Worm (Caenorhabditis elegans) whole organism, L4 larva: Measurements from ENCODE around the gene srw-136.
A peak's percentile ranks its signal among the peaks of the same experiment; 100 is the strongest.
"Not testable (repeated sequence)": the region's sequence is repeated elsewhere in the genome, so short reads cannot be mapped to it uniquely, and the experiment has no call there.

Source experiments
- F26F4.8 ChIP-seq: fragments of 200-800 bp; sonication (Bioruptor generic); conservative IDR thresholded peaks from 2 replicates; pipeline ENCODE4 v1.3.6; 2022; ENCODE audit warnings: missing genetic modification characterization, missing compliant biosample characterization
- F49E8.2 ChIP-seq: sonication (generic microtip); optimal IDR thresholded peaks from 2 replicates; lab custom pipeline; 2016; ENCODE audit warnings: missing compliant biosample characterization, mild to moderate bottlenecking, missing genetic modification characterization, borderline replicate concordance
- R02D3.7 ChIP-seq: fragments of 150-350 bp; sonication (generic microtip); optimal IDR thresholded peaks from 3 replicates; lab custom pipeline; 2014; ENCODE audit warnings: missing biosample characterization, missing genetic modification characterization
- Y48G9A.11 ChIP-seq: fragments of 200-800 bp; sonication (Bioruptor generic); IDR thresholded peaks from 2 replicates; pipeline ENCODE4 v1.3.6; 2022; ENCODE audit warnings: missing genetic modification reagents, missing genetic modification characterization, missing compliant biosample characterization
- Y5F2A.4 ChIP-seq: fragments of 200-800 bp; sonication (Bioruptor generic); optimal IDR thresholded peaks from 2 replicates; lab custom pipeline; 2018; ENCODE audit warnings: mild to moderate bottlenecking, missing genetic modification characterization, missing compliant biosample characterization
- Y75B8A.6 ChIP-seq: fragments of 200-800 bp; sonication (Bioruptor generic); IDR thresholded peaks from 2 replicates; pipeline ENCODE4 v1.3.6; 2022; ENCODE audit warnings: missing genetic modification reagents, missing genetic modification characterization, missing compliant biosample characterization
- ZK337.2 ChIP-seq: fragments of 200-800 bp; sonication (Bioruptor generic); IDR thresholded peaks from 2 replicates; pipeline ENCODE4 v1.3.6; 2022; ENCODE audit warnings: missing genetic modification reagents, missing genetic modification characterization, missing compliant biosample characterization
- ZK546.5 ChIP-seq, 2 experiments: sonication (generic microtip); optimal IDR thresholded peaks; 2 replicates each; lab custom pipeline; 2017; ENCODE audit warnings: missing biosample characterization in 2 of 2, missing genetic modification characterization in 2 of 2
- aha-1 ChIP-seq: fragments of 150-350 bp; peaks from one replicate; lab custom pipeline; 2014; ENCODE audit warnings: missing biosample characterization, missing genetic modification characterization
- aly-2 ChIP-seq: sonication (generic microtip); optimal IDR thresholded peaks from 2 replicates; lab custom pipeline; 2018; ENCODE audit warnings: missing biosample characterization, missing genetic modification characterization
- ceh-28 ChIP-seq: fragments of 150-350 bp; optimal IDR thresholded peaks from 2 replicates; lab custom pipeline; 2014; ENCODE audit warnings: missing biosample characterization, missing genetic modification reagents, missing genetic modification characterization
- ceh-44 ChIP-seq: fragments of 200-800 bp; sonication (Bioruptor generic); IDR thresholded peaks from 2 replicates; pipeline ENCODE4 v1.3.6; 2022; ENCODE audit warnings: missing genetic modification reagents, missing genetic modification characterization, missing compliant biosample characterization
- ceh-82 ChIP-seq: sonication (generic microtip); optimal IDR thresholded peaks from 2 replicates; lab custom pipeline; 2017; ENCODE audit warnings: missing biosample characterization, missing genetic modification characterization
- ctbp-1 ChIP-seq: fragments of 200-800 bp; sonication (Bioruptor generic); IDR thresholded peaks from 2 replicates; pipeline ENCODE4 v1.3.6; 2022; ENCODE audit warnings: missing genetic modification reagents, missing genetic modification characterization, missing compliant biosample characterization
- daf-12 ChIP-seq: fragments of 150-350 bp; optimal IDR thresholded peaks from 2 replicates; lab custom pipeline; 2014; ENCODE audit warnings: missing biosample characterization, missing genetic modification reagents, missing genetic modification characterization
- daf-19 ChIP-seq: fragments of 200-800 bp; sonication (Bioruptor generic); conservative IDR thresholded peaks from 2 replicates; pipeline ENCODE4 v1.3.6; 2022; ENCODE audit warnings: missing genetic modification characterization, missing compliant biosample characterization
- dmd-8 ChIP-seq: fragments of 200-800 bp; sonication (Bioruptor generic); IDR thresholded peaks from 2 replicates; pipeline ENCODE4 v1.3.6; 2022; ENCODE audit warnings: missing genetic modification characterization, missing compliant biosample characterization
- dpl-1 ChIP-seq: fragments of 150-350 bp; optimal IDR thresholded peaks from 2 replicates; lab custom pipeline; 2014; ENCODE audit warnings: missing biosample characterization, missing genetic modification reagents, missing genetic modification characterization
- egl-27 ChIP-seq: sonication (generic microtip); optimal IDR thresholded peaks from 3 replicates; lab custom pipeline; 2017; ENCODE audit warnings: missing biosample characterization, missing genetic modification reagents, missing genetic modification characterization
- gei-8 ChIP-seq: fragments of 200-800 bp; sonication (Bioruptor generic); optimal IDR thresholded peaks from 2 replicates; lab custom pipeline; 2018; ENCODE audit warnings: mild to moderate bottlenecking, missing genetic modification characterization, missing compliant biosample characterization
- lin-15B ChIP-seq: fragments of 150-350 bp; sonication (generic microtip); optimal IDR thresholded peaks from 3 replicates; lab custom pipeline; 2014; ENCODE audit warnings: missing biosample characterization, missing genetic modification characterization
- lir-3 ChIP-seq: sonication (generic microtip); optimal IDR thresholded peaks from 2 replicates; lab custom pipeline; 2016; ENCODE audit warnings: mild to moderate bottlenecking, missing genetic modification characterization, missing compliant biosample characterization
- mdt-29 ChIP-seq: fragments of 200-800 bp; sonication (Bioruptor generic); IDR thresholded peaks from 2 replicates; pipeline ENCODE4 v1.3.6; 2022; ENCODE audit warnings: missing genetic modification reagents, missing genetic modification characterization, missing compliant biosample characterization
- mep-1 ChIP-seq: fragments of 150-350 bp; sonication (generic microtip); optimal IDR thresholded peaks from 3 replicates; lab custom pipeline; 2014; ENCODE audit warnings: missing biosample characterization, missing genetic modification characterization
- mxl-2 ChIP-seq: fragments of 200-800 bp; sonication (Bioruptor generic); conservative IDR thresholded peaks from 2 replicates; pipeline ENCODE4 v1.3.6; 2022; ENCODE audit warnings: missing genetic modification reagents, missing genetic modification characterization, missing compliant biosample characterization
- nhr-25 ChIP-seq: sonication (generic microtip); optimal IDR thresholded peaks from 2 replicates; lab custom pipeline; 2017; ENCODE audit warnings: missing genetic modification characterization, mild to moderate bottlenecking, missing compliant biosample characterization, antibody characterized with exemption, moderate library complexity, borderline replicate concordance; ENCODE audit not compliant: insufficient read depth
- nhr-42 ChIP-seq: fragments of 200-800 bp; sonication (Bioruptor generic); IDR thresholded peaks from 2 replicates; pipeline ENCODE4 v1.3.6; 2022; ENCODE audit warnings: missing genetic modification characterization, missing compliant biosample characterization
- nhr-76 ChIP-seq: fragments of 150-350 bp; optimal IDR thresholded peaks from 2 replicates; lab custom pipeline; 2014; ENCODE audit warnings: missing biosample characterization, missing genetic modification characterization
- nhr-77 ChIP-seq: fragments of 150-350 bp; optimal IDR thresholded peaks from 2 replicates; lab custom pipeline; 2014; ENCODE audit warnings: missing biosample characterization, missing genetic modification characterization
- pqm-1 ChIP-seq: sonication (generic microtip); optimal IDR thresholded peaks from 2 replicates; lab custom pipeline; 2017; ENCODE audit warnings: missing biosample characterization, missing genetic modification characterization
- saeg-2 ChIP-seq: fragments of 200-800 bp; sonication (Bioruptor generic); IDR thresholded peaks from 2 replicates; pipeline ENCODE4 v1.3.6; 2022; ENCODE audit warnings: missing genetic modification reagents, missing genetic modification characterization, missing compliant biosample characterization
- sdz-12 ChIP-seq: fragments of 200-800 bp; sonication (Bioruptor generic); optimal IDR thresholded peaks from 2 replicates; lab custom pipeline; 2018; ENCODE audit warnings: mild to moderate bottlenecking, missing genetic modification characterization, missing compliant biosample characterization
- skn-1 ChIP-seq: fragments of 150-350 bp; optimal IDR thresholded peaks from 2 replicates; lab custom pipeline; 2014; ENCODE audit warnings: missing biosample characterization, missing genetic modification characterization
- snpc-1.2 ChIP-seq: fragments of 200-800 bp; sonication (Bioruptor generic); IDR thresholded peaks from 2 replicates; pipeline ENCODE4 v1.3.6; 2022; ENCODE audit warnings: missing genetic modification reagents, missing genetic modification characterization, missing compliant biosample characterization
- snpc-4 ChIP-seq: fragments of 150-350 bp; optimal IDR thresholded peaks from 2 replicates; lab custom pipeline; 2014; ENCODE audit warnings: missing biosample characterization, missing genetic modification characterization
- spr-3 ChIP-seq: fragments of 200-800 bp; sonication (Bioruptor generic); optimal IDR thresholded peaks from 2 replicates; lab custom pipeline; 2018; ENCODE audit warnings: mild to moderate bottlenecking, missing genetic modification characterization, missing compliant biosample characterization
- vab-7 ChIP-seq: fragments of 200-800 bp; sonication (Bioruptor generic); IDR thresholded peaks from 2 replicates; pipeline ENCODE4 v1.3.6; 2022; ENCODE audit warnings: missing genetic modification reagents, missing genetic modification characterization, missing compliant biosample characterization
- zag-1 ChIP-seq: fragments of 150-350 bp; optimal IDR thresholded peaks from 2 replicates; lab custom pipeline; 2014; ENCODE audit warnings: missing biosample characterization, missing genetic modification characterization
- zip-2 ChIP-seq: fragments of 150-350 bp; optimal IDR thresholded peaks from 2 replicates; lab custom pipeline; 2014; ENCODE audit warnings: missing biosample characterization, missing genetic modification characterization

srw-136 gene

DNA sequence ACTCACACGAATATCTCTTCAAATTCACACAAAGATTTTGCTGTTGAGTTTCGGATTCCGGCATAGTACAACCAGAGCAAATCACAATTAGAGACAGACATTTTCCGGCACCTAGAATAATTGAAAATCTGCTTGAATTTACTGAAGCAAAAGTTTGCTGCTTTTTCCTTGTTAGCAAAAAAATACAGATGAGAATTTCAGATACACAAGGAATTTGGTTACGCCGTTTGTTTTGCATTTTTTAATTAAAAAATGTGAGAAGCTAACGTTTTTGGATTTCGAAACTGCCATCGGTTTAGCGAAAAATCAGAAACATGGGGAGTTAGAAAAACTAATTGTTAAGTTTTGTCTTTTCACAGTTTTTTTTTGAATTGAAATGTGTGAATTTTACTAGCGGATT, 30.4 kb downstream of the srw-136 start, which contains the start of gene srw-118:
TSS of gene srw-118 (minus strand) at position 101 of the 400 bp plus-strand sequence.
- TF ChIP-seq nhr-25 (tag; lab: Kevin White, UChicago) (no peak), aha-1 (tag; lab: Kevin White, UChicago) (peak; percentile 28)
- TF ChIP-seq, all 104 proteins: peak for 1

ce11 chrV:2976287-2976686, 34.1 kb downstream of the srw-136 start, which contains the start of gene srw-124:
Gene srw-124 (plus strand): TSS chrV:2976587.
- TF ChIP-seq aly-2 (tag; lab: Kevin White, UChicago): no peak
- no peak for TF ChIP-seq egl-27 (tag; lab: Kevin White, UChicago)
- no peak for TF ChIP-seq nhr-77 (tag; lab: Kevin White, UChicago)
- no peak for TF ChIP-seq mep-1
- TF ChIP-seq dpl-1 (GFP tag; lab: Kevin White, UChicago): no peak
- no peak for TF ChIP-seq nhr-76 (tag; lab: Kevin White, UChicago)
- TF ChIP-seq ZK337.2 (GFP tag; lab: Robert Waterston, UW): no peak
- no peak for TF ChIP-seq zag-1 (tag; lab: Kevin White, UChicago)
- TF ChIP-seq F26F4.8: no peak
- TF ChIP-seq skn-1: no peak
- TF ChIP-seq ctbp-1 (GFP tag; lab: Robert Waterston, UW): no peak
- no peak for TF ChIP-seq pqm-1 (tag; lab: Kevin White, UChicago)
- no peak for TF ChIP-seq lir-3 (tag; lab: Kevin White, UChicago)
- TF ChIP-seq vab-7 (GFP tag; lab: Robert Waterston, UW): no peak
- no peak for TF ChIP-seq Y5F2A.4 (GFP tag; lab: Kevin White, UChicago)
- TF ChIP-seq nhr-42 (GFP tag; lab: Robert Waterston, UW): no peak
- TF ChIP-seq snpc-4 (tag; lab: Kevin White, UChicago): no peak

DNA sequence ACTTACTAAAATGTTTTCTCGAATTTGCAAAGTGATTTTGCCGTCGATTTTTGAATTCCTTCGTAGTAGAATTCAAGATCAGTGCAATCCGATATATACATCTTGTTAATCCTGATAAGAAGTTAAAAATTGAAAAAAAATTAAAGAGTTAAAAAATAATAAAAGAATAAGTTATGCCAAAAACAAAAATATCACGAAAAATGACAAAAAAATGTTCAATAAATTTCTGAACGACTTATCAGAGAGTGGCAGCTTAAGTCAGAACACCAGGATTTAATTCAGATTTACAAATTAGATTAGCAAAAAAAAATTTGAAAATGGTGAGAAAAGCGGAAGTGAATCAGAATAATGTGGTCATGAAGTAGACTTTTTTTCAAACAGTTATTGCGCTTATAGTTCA, 35.1 kb downstream of the srw-136 start, which contains the start of gene srw-123:
TSS of gene srw-123 (minus strand) at position 101 of the 400 bp plus-strand sequence.
- TF ChIP-seq ZK546.5 (tag; optimal IDR thresholded peaks at IDR 0.05; lab: Kevin White, UChicago); sdz-12 (GFP tag; lab: Kevin White, UChicago); vab-7 (GFP tag; lab: Robert Waterston, UW): not testable (repeated sequence)
- TF ChIP-seq, all 104 proteins: peak for 0; not testable (repeated sequence) for 104

ce11 chrV:2971307-2971999, 38.9 kb downstream of the srw-136 start, which contains the start of gene srw-129:
Gene srw-129 (plus strand): TSS chrV:2971949.
- TF ChIP-seq mxl-2 (GFP tag; lab: Robert Waterston, UW) (no peak), zip-2 (tag; lab: Kevin White, UChicago) (no peak), R02D3.7 (tag; lab: Kevin White, UChicago) (no peak), saeg-2 (GFP tag; lab: Robert Waterston, UW) (no peak), nhr-76 (tag; lab: Kevin White, UChicago) (no peak), dmd-8 (GFP tag; lab: Robert Waterston, UW) (no peak), aha-1 (tag; lab: Kevin White, UChicago) (peak; percentile 91), spr-3 (no peak), mep-1 (no peak), Y48G9A.11 (0 out of 2 replicates have a peak, but pooled peaks have one; percentile 54), snpc-1.2 (GFP tag; lab: Robert Waterston, UW) (0 out of 2 replicates have a peak, but pooled peaks have one; percentile 19), daf-12 (tag; lab: Kevin White, UChicago) (no peak), Y75B8A.6 (no peak)

DNA sequence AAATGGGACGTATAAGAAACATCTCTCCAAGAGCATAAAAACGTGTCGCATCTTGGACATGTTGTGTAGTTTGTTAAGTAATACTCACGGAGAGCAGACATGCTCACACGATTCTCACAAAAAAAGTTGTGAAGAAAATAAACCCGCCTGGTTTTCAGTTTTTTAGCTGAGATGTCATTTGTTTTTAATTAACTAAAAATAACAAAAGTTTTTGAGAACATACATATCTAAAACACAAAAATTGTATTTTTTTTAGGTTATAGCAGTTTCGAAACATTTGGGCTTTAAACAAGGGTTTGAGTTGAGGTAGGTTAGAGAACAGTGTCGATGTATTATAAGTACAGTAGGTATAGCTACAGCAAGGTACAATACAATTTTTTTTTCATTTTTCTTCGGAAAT, 45.6 kb downstream of the srw-136 start, which contains the start of gene srh-88:
TSS of gene srh-88 (minus strand) at position 101 of the 400 bp plus-strand sequence.
- no peak for TF ChIP-seq F49E8.2 (tag; lab: Kevin White, UChicago)
- TF ChIP-seq aly-2 (tag; lab: Kevin White, UChicago): no peak
- TF ChIP-seq gei-8 (GFP tag; lab: Kevin White, UChicago): no peak
- TF ChIP-seq daf-19 (GFP tag; lab: Robert Waterston, UW): no peak
- no peak for TF ChIP-seq lin-15B (tag; lab: Kevin White, UChicago)
- no peak for TF ChIP-seq ceh-44 (GFP tag; lab: Robert Waterston, UW)
- no peak for TF ChIP-seq ceh-82
- no peak for TF ChIP-seq mxl-2 (GFP tag; lab: Robert Waterston, UW)
- no peak for TF ChIP-seq mdt-29 (GFP tag; lab: Robert Waterston, UW)
- no peak for TF ChIP-seq ceh-28 (tag; lab: Kevin White, UChicago)
